Fruit fly (Drosophila melanogaster) Kc167 (cell line): ENCODE measurements around the gene CG43965.

ENCODE experiments used
- Myc ChIP-seq: fragments of >200 bp; optimal IDR thresholded peaks from 2 replicates; lab custom pipeline; 2017; ENCODE audit warnings: missing external identifiers
- Sin3A ChIP-seq: fragments of >200 bp; optimal IDR thresholded peaks from 2 replicates; lab custom pipeline; 2018; ENCODE audit warnings: missing external identifiers
- insv ChIP-seq: fragments of >200 bp; optimal IDR thresholded peaks from 3 replicates; lab custom pipeline; 2018; ENCODE audit warnings: missing external identifiers

DNA sequence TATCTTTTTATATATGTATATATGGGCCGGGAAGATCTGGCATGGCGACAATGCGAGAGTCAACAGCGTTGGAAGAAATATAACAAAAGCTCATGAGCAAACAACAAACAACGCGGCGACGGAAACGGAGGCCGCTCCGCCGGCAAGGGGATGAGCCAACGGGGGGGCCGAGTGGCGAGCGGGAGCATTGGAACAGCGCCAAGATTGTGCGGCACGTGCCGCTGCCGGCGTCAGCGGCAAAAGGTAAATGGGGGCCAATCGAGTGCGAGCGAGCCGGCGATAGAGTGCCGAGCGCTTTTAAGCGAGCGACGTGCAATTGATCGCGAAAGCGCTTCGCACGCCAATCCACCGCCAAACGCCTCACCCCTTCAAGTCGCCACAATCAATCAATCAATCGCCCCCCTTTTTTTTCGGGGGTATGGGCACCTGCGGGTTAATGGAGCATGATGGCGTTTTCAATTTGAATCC, 29.1 kb downstream of the CG43965 start:
- TF ChIP-seq insv (lab: Kevin White, UChicago) = no peak
- TF ChIP-seq Sin3A (lab: Kevin White, UChicago) = no peak
- TF ChIP-seq Myc (lab: Kevin White, UChicago) = no peak
